Fruit fly (Drosophila melanogaster) whole organism: Measurements from ENCODE around the gene PH4alphaSG2.
A peak's percentile ranks its signal among the peaks of the same experiment; 100 is the strongest.

Source experiments
- CG8478 ChIP-seq: fragments of >200 bp; optimal IDR thresholded peaks from 2 replicates; lab custom pipeline; 2018; ENCODE audit warnings: inconsistent platforms
- Dll ChIP-seq: fragments of >200 bp; optimal IDR thresholded peaks from 2 replicates; lab custom pipeline; 2017
- EcR ChIP-seq, 2 experiments: fragments of >200 bp; optimal IDR thresholded peaks; 2 replicates each; lab custom pipeline; 2017; ENCODE audit warnings: missing biosample characterization in 2 of 2, missing genetic modification characterization in 2 of 2, missing genetic modification reagents in 2 of 2
- pan ChIP-seq: fragments of >200 bp; optimal IDR thresholded peaks from 2 replicates; lab custom pipeline; 2017
- psq ChIP-seq: fragments of >200 bp; optimal IDR thresholded peaks from 2 replicates; lab custom pipeline; 2017
- usp ChIP-seq: fragments of >200 bp; optimal IDR thresholded peaks from 2 replicates; lab custom pipeline; 2017; ENCODE audit warnings: missing biosample characterization, missing genetic modification characterization, mixed read lengths

The PH4alphaSG2 gene

DNA sequence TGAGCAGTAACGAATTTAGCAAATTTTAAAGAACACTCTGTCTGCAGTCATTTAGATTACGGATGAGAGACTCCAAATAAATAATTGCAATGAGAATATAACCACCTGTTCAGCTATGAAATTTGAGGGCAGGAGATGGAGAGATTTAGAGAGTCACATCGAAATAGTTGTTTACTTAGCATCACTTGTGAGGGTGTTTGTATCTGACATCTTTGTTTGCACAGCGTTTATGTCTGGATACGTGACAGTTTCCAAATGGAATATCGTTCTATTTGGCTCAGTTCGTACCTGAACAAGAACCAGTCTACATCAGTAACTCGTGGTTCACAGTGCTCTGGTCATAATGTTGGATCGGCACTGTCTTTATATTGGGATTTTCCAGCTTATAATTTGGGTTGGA is at the start of gene PH4alphaSG2:
Gene PH4alphaSG2, plus strand, starts transcription at position 278 of the 400 bp plus-strand sequence.
- TF ChIP-seq usp (no peak), Dll (lab: Kevin White, UChicago) (no peak), CG8478 (lab: Kevin White, UChicago) (no peak), psq (lab: Kevin White, UChicago) (no peak), EcR (GFP tag; optimal IDR thresholded peaks at IDR 0.05; lab: Kevin White, UChicago) (no peak), pan (lab: Kevin White, UChicago) (no peak)

DNA sequence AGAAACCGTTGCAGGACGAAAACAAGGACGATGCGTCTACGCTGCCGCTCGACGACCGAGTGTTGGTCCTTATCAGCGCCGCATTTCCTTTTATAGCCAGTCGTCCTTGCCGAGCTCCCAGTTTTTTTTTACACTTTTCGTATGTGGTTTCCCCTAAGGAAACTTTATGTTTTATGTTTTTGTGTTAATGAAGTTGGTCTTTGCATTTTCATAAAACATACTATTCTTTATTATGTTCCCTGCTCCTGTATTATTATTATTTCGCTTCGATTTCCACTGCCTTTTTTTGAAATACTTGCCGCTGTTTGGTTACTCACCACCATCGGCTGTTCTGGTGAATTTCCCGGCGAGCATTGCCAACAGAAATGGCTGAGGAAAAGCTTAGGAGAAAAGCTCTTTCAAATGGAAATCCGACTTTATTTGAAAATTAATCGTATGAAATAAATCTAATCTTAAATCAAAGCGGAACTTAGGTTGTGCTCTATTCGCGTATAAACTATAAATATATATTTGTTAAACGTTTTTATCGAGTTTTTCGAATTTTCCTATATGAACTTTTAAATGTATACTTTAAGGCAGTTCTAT is 46.2 kb upstream of the PH4alphaSG2 start, which contains the start of gene CG15537:
Gene CG15537, minus strand, starts transcription at position 51 of the 585 bp plus-strand sequence.
- TF ChIP-seq EcR (GFP tag; optimal IDR thresholded peaks at IDR 0.05; lab: Kevin White, UChicago): no peak
- no peak for TF ChIP-seq CG8478 (lab: Kevin White, UChicago)
- no peak for TF ChIP-seq Dll (lab: Kevin White, UChicago)
- no peak for TF ChIP-seq psq (lab: Kevin White, UChicago)

DNA sequence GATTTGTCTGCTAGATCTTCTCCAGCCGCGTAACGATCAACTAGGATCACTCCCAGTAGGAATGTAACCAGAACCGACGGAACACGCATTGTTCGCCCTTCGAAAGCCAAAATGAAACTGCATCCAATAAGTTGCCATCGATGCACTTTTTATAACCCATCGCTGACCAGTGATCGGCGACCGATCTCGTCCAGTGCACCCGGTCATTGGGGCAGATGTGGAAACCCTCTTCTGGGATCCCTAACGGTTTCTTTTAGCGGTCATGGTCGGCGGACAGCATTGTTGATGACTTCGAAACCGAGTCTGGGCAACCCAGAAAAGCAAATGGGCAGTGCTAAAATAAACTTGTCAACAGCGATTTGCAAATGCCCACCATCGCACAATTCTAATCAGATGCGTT is 44.9 kb upstream of the PH4alphaSG2 start, which contains the start of gene Osi23:
Gene Osi23, minus strand, starts transcription at position 101 of the 400 bp plus-strand sequence.
- no peak for TF ChIP-seq pan (lab: Kevin White, UChicago)
- TF ChIP-seq psq (lab: Kevin White, UChicago): no peak
- TF ChIP-seq EcR (GFP tag; optimal IDR thresholded peaks at IDR 0.05; lab: Kevin White, UChicago): no peak
- TF ChIP-seq CG8478 (lab: Kevin White, UChicago): no peak
- no peak for TF ChIP-seq usp
- TF ChIP-seq Dll (lab: Kevin White, UChicago): no peak

DNA sequence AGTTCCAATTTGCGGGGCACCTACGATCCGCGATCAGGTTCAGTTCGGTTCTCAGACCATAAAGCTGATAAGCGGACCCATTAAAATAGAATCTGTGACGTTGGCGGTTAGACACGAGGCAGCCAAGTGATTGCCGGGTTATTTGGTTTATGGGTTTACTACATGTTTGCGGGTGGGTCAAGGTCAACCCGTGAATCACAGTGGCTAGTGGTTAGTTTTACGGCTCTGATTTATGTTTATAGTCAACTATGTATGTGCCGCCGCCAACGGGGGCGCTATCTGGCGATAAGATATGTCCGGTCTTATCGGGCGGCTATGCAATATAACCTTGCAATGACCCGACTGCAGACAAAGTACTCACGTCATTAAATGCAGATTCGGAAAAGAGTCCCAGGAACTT is 40.4 kb upstream of the PH4alphaSG2 start:
- TF ChIP-seq CG8478 (lab: Kevin White, UChicago): no peak
- no peak for TF ChIP-seq EcR (GFP tag; optimal IDR thresholded peaks at IDR 0.05; lab: Kevin White, UChicago)
- no peak for TF ChIP-seq Dll (lab: Kevin White, UChicago)
- no peak for TF ChIP-seq psq (lab: Kevin White, UChicago)
- TF ChIP-seq pan (lab: Kevin White, UChicago): no peak
- no peak for TF ChIP-seq usp

DNA sequence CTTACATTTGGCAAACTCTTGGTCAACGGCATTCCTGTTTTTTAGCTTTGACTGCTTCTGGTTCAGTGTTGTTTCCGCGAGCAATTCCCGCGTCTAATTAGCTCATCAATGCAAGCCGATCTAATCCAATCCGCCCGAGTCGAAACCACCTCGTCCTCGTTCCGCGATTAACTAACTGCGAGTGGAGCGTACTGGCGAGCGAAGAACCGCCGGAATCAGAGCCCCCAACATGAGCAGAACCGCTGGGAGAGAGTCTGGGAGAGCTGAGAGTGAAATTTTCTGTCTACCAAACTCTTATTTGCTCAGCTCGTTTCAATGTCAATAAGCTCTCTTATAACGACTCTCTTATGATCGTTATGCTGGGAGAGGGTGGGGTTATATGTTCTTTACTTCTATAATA is 39.6 kb upstream of the PH4alphaSG2 start:
- TF ChIP-seq pan (lab: Kevin White, UChicago) (no peak), Dll (lab: Kevin White, UChicago) (peak; percentile 91)

DNA sequence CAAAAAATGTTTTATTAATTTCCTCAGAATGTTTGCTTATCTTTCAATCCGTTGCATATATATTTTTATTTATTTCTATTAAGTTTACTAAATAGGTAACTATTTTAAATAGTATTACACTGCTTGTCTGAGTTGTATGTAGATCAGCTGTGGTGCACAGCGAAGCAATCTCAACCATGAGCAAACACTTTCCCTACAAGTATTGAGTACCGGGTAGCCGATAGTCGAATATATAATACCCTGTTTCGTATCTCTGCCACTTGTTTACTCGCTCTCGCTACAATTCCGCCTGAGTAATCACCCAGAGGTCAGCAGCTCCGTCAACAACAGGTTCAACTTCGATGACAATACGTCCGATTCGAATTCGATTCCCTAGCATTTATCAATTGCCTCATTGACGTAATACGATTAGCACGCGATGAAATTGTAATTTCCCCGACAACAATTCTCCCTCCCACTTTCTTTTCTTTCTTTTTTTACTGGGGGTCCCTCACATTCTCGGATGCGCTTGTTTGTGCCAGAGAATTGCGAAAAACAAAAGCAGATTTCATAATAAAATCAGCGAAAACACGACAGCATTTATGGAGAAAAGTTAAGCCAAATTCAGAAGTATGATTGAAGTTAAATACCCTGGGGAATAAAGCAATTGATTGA is 39.1 kb upstream of the PH4alphaSG2 start:
- TF ChIP-seq CG8478 (lab: Kevin White, UChicago): no peak

DNA sequence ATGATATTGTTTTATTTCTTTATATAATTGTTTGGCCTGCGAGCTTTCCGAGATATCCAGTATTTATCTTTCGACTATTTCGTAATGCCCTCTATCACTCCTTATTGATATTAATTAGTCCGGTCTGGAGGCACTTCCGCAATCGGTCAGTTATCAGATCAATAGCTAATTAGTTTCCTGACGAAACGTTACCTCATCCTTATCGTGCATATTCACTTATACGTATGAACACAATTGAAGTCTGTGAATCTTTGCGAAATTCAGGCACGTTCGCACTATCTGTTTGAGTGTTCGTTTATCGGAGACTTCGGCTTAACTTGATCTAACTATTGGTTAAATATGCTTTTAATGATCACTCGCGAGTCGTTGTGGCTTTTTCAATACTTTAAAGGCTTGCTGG is 36.6 kb upstream of the PH4alphaSG2 start:
- no peak for TF ChIP-seq CG8478 (lab: Kevin White, UChicago)
- no peak for TF ChIP-seq Dll (lab: Kevin White, UChicago)
- no peak for TF ChIP-seq usp
- TF ChIP-seq EcR (GFP tag; optimal IDR thresholded peaks at IDR 0.05; lab: Kevin White, UChicago): no peak
- no peak for TF ChIP-seq psq (lab: Kevin White, UChicago)
- no peak for TF ChIP-seq pan (lab: Kevin White, UChicago)

DNA sequence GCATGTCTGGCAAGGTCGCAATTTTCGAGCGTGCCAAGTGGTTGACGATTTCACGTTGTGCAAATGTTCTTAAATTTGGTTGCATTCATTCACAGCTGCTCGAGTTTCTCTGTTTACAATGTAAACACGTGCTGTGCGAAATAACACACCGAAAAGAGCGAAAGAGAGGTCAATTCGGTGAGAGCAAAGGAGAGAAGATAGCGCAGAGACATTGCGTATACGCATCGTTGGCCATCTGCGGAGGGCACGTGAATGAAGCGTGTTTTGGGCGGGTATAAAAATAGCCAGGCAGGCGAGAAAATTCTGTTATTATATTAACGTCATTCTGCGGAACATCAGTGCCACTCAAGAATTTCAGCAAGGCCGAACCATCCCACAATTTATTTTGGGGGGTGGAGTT is 35.4 kb upstream of the PH4alphaSG2 start:
- TF ChIP-seq Dll (lab: Kevin White, UChicago) (no peak), CG8478 (lab: Kevin White, UChicago) (no peak), EcR (GFP tag; optimal IDR thresholded peaks at IDR 0.05; lab: Kevin White, UChicago) (no peak), pan (lab: Kevin White, UChicago) (no peak), usp (no peak), psq (lab: Kevin White, UChicago) (no peak)

DNA sequence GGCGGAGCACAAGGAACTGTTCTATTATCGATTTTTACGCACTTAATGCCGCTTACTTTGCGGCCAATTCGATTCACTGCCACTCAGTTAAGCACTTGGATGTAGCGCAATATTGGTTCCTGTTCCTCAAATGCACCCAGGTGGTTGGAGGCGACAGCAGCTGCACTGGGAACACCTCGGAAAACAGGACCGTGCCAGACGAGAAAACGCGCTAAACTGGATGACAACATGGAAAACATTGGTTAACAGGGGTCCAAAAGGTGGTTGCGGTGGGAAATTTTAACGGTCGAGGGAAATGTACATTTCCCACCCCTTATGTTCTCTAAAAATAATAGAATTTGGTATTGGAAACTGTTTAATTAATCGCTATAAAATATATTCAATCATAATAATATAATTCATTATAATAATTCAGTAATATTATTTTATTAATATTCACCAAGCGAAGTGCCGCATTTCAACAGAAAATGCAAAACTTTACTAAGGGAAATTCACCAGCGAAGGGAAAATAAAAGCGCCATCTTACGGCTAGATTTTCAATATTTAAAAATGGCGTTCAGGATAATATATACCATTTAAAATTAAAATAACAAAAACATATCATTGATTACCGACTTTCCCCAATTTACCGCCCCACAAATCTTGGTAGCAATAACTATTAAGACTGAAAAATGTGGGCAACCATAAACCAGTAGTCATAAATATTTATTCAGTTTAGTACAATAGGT is 33.9 kb upstream of the PH4alphaSG2 start, which contains the start of gene aralar1:
Gene aralar1, minus strand, starts transcription at position 51 of the 728 bp plus-strand sequence.
- TF ChIP-seq pan (lab: Kevin White, UChicago) (no peak), usp (no peak), psq (lab: Kevin White, UChicago) (no peak)

DNA sequence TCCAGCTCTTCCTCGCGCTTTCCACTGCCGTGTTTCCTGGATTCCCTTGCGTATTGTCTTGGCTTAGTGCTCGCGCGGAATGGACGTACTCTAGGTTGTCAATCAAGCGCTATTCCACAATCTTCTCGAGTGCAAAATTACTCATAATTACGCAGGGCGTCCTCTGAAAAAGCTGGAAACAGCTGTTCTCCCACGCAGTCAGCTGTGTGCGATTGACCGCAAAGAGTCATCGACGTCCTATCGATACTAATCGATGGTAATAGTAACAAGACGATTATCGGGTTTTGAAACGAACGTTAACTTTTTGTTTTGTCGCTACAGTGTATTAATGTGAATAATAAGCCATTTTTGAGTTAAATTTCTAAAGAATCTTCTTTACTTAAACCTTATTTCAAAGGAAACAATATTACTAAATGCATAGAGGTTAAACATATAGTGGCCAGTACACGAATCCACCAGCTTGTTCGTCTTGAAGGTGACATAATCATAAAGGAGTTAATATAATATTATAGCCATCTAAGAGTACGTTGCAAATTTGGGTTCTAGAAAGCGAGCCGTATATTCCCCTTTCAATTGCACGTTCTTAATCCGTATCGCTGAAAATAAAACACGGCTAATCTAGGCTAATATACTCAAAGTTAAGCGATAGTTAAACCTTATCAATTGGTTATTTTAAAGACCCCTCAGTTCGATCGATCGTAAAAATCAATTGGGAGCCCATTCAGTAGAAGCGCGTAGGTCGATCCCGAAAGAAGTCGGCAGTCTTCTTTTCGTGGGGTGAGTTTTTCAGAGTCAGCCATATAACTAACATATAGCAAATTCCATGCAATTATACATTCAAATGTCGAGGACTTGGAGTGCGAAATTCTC is 30.6 kb upstream of the PH4alphaSG2 start, which contains the start of the genes CG2224 and CDase:
Gene CG2224, minus strand, starts transcription at position 235 of the 870 bp plus-strand sequence.
Gene CDase, plus strand, starts transcription at position 456 of the 870 bp plus-strand sequence.
- no peak for TF ChIP-seq EcR (GFP tag; optimal IDR thresholded peaks at IDR 0.05; lab: Kevin White, UChicago)
- TF ChIP-seq psq (lab: Kevin White, UChicago): no peak
- no peak for TF ChIP-seq Dll (lab: Kevin White, UChicago)
- no peak for TF ChIP-seq CG8478 (lab: Kevin White, UChicago)
- no peak for TF ChIP-seq pan (lab: Kevin White, UChicago)
- no peak for TF ChIP-seq usp

DNA sequence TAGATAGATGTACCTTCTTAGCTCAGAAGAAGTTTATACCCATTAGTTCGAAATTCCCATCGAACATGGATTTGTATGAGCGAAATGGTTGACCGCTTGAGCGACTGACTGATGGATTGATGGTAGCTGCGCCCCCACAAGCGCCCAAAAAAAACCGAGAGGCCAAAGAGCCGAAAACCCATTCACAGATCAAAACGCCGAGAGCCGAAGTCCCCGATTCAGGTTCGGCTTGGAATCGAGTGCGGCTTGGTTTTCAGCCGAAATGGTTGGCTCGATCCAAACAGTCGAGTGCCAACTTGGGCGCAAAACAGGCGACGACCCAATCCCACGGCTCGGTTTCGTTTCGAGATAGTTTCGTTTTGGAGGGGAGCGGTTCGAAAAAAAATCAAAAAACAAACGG is 29.7 kb upstream of the PH4alphaSG2 start:
- TF ChIP-seq psq (lab: Kevin White, UChicago) (no peak), pan (lab: Kevin White, UChicago) (no peak), Dll (lab: Kevin White, UChicago) (no peak), EcR (GFP tag; optimal IDR thresholded peaks at IDR 0.05; lab: Kevin White, UChicago) (no peak), usp (no peak), CG8478 (lab: Kevin White, UChicago) (no peak)
